Fruit fly (Drosophila melanogaster) whole organism: Measurements from ENCODE around the gene CG31207.

ENCODE experiments used
- CG8478 ChIP-seq: fragments of >200 bp; optimal IDR thresholded peaks from 2 replicates; lab custom pipeline; 2018; ENCODE audit warnings: inconsistent platforms
- Dll ChIP-seq: fragments of >200 bp; optimal IDR thresholded peaks from 2 replicates; lab custom pipeline; 2017
- pan ChIP-seq: fragments of >200 bp; optimal IDR thresholded peaks from 2 replicates; lab custom pipeline; 2017
- psq ChIP-seq: fragments of >200 bp; optimal IDR thresholded peaks from 2 replicates; lab custom pipeline; 2017
- usp ChIP-seq: fragments of >200 bp; optimal IDR thresholded peaks from 2 replicates; lab custom pipeline; 2017; ENCODE audit warnings: missing biosample characterization, missing genetic modification characterization, mixed read lengths

- no peak for TF ChIP-seq usp (GFP tag; lab: Kevin White, UChicago)
- no peak for TF ChIP-seq pan (lab: Kevin White, UChicago)
- TF ChIP-seq psq (lab: Kevin White, UChicago) = no peak
- TF ChIP-seq CG8478 (lab: Kevin White, UChicago) = no peak
- TF ChIP-seq Dll (lab: Kevin White, UChicago) = no peak
These were observed 12.9 kb upstream of the CG31207 start for dm6 chr3R:21059486-21060356.
